Worm (Caenorhabditis elegans) whole organism, L1 larva: ENCODE measurements around the gene cey-1.

Experiments
- alr-1 ChIP-seq: fragments of 200-800 bp; sonication (Bioruptor generic); optimal IDR thresholded peaks from 2 replicates; lab custom pipeline; 2018; ENCODE audit warnings: borderline replicate concordance, mild to moderate bottlenecking, missing genetic modification characterization, missing compliant biosample characterization
- blmp-1 ChIP-seq: fragments of 150-350 bp; optimal IDR thresholded peaks from 2 replicates; lab custom pipeline; 2014; ENCODE audit warnings: missing biosample characterization, missing genetic modification characterization
- ceh-8 ChIP-seq: fragments of 200-800 bp; sonication (Bioruptor generic); optimal IDR thresholded peaks from 2 replicates; lab custom pipeline; 2018; ENCODE audit warnings: mild to moderate bottlenecking, missing genetic modification characterization, moderate library complexity, missing compliant biosample characterization
- ceh-82 ChIP-seq, 3 experiments: fragments of 150-350 bp in 1 of 3; sonication (generic microtip) in 2 of 3; optimal IDR thresholded peaks; 2 replicates each; lab custom pipeline; 2014 to 2017; ENCODE audit warnings: missing biosample characterization in 3 of 3, missing genetic modification characterization in 3 of 3
- ceh-90 ChIP-seq: sonication (generic microtip); optimal IDR thresholded peaks from 2 replicates; lab custom pipeline; 2016; ENCODE audit warnings: missing genetic modification characterization, missing compliant biosample characterization
- ces-1 ChIP-seq: fragments of 150-350 bp; optimal IDR thresholded peaks from 2 replicates; lab custom pipeline; 2014; ENCODE audit warnings: missing biosample characterization, missing genetic modification reagents, missing genetic modification characterization
- dsc-1 ChIP-seq: sonication (generic microtip); optimal IDR thresholded peaks from 2 replicates; lab custom pipeline; 2016; ENCODE audit warnings: mild to moderate bottlenecking, missing genetic modification characterization, missing compliant biosample characterization
- efl-1 ChIP-seq, 4 experiments: fragments of 150-350 bp; optimal IDR thresholded peaks in 3 of 4; peaks in 1 of 4; 1 replicate in 1 of 4; 2 replicates in 3 of 4; lab custom pipeline; 2014; ENCODE audit warnings: missing biosample characterization in 2 of 4, missing genetic modification characterization in 2 of 4, missing genetic modification reagents in 2 of 4
- efl-3 ChIP-seq: fragments of 200-800 bp; sonication (Bioruptor generic); optimal IDR thresholded peaks from 2 replicates; lab custom pipeline; 2018; ENCODE audit warnings: mild to moderate bottlenecking, missing genetic modification characterization, missing compliant biosample characterization
- egl-13 ChIP-seq: sonication (generic microtip); optimal IDR thresholded peaks from 2 replicates; lab custom pipeline; 2016; ENCODE audit warnings: missing genotype, missing genetic modification reagents, missing genetic modification characterization, missing compliant biosample characterization
- egl-27 ChIP-seq, 2 experiments: fragments of 150-350 bp in 1 of 2; sonication (generic microtip); optimal IDR thresholded peaks; 3 replicates each; lab custom pipeline; 2017 to 2018; ENCODE audit warnings: missing biosample characterization in 2 of 2, missing genetic modification characterization in 2 of 2, missing genetic modification reagents in 2 of 2
- elt-3 ChIP-seq, 6 experiments: fragments of 150-350 bp in 1 of 6; sonication (generic microtip); optimal IDR thresholded peaks; 2 replicates each; lab custom pipeline; 2017 to 2018; ENCODE audit warnings: missing biosample characterization in 6 of 6, missing genetic modification characterization in 6 of 6, inconsistent platforms in 1 of 6
- fkh-10 ChIP-seq: sonication (generic microtip); optimal IDR thresholded peaks from 2 replicates; lab custom pipeline; 2017; ENCODE audit warnings: missing biosample characterization, missing genetic modification reagents, missing genetic modification characterization
- fkh-4 ChIP-seq: sonication (generic microtip); optimal IDR thresholded peaks from 2 replicates; lab custom pipeline; 2016; ENCODE audit warnings: missing compliant biosample characterization, missing genetic modification characterization, borderline replicate concordance
- fos-1 ChIP-seq: fragments of 150-350 bp; optimal IDR thresholded peaks from 2 replicates; lab custom pipeline; 2014; ENCODE audit warnings: missing biosample characterization, missing genetic modification characterization
- hlh-4 ChIP-seq: sonication (generic microtip); optimal IDR thresholded peaks from 2 replicates; lab custom pipeline; 2016; ENCODE audit warnings: mild to moderate bottlenecking, missing genetic modification characterization, missing compliant biosample characterization
- jun-1 ChIP-seq: fragments of 150-350 bp; optimal IDR thresholded peaks from 2 replicates; lab custom pipeline; 2014; ENCODE audit warnings: missing biosample characterization, missing genetic modification reagents, missing genetic modification characterization
- lin-13 ChIP-seq: fragments of 150-350 bp; optimal IDR thresholded peaks from 2 replicates; lab custom pipeline; 2014; ENCODE audit warnings: missing biosample characterization, missing genetic modification reagents, missing genetic modification characterization
- lin-14 ChIP-seq: fragments of 200-800 bp; sonication (Bioruptor generic); optimal IDR thresholded peaks from 2 replicates; lab custom pipeline; 2018; ENCODE audit warnings: mild to moderate bottlenecking, missing genetic modification characterization, moderate library complexity, missing compliant biosample characterization
- lin-15B ChIP-seq: fragments of 150-350 bp; sonication (generic microtip); optimal IDR thresholded peaks from 3 replicates; lab custom pipeline; 2014; ENCODE audit warnings: missing biosample characterization, missing genetic modification characterization
- mab-9 ChIP-seq: fragments of 200-800 bp; sonication (Bioruptor generic); IDR thresholded peaks from 2 replicates; pipeline ENCODE4 v1.3.6; 2022; ENCODE audit warnings: missing genetic modification reagents, missing genetic modification characterization, missing compliant biosample characterization
- mdl-1 ChIP-seq, 2 experiments: fragments of 150-350 bp; optimal IDR thresholded peaks; 2 replicates each; lab custom pipeline; 2014 to 2017; ENCODE audit warnings: missing biosample characterization in 2 of 2, missing genetic modification characterization in 2 of 2, inconsistent platforms in 1 of 2
- nhr-11 ChIP-seq: fragments of 150-350 bp; optimal IDR thresholded peaks from 2 replicates; lab custom pipeline; 2014; ENCODE audit warnings: missing biosample characterization, missing genetic modification characterization
- nhr-19 ChIP-seq: fragments of 200-800 bp; sonication (Bioruptor generic); conservative IDR thresholded peaks from 2 replicates; pipeline ENCODE4 v1.3.6; 2022; ENCODE audit warnings: missing genetic modification characterization, missing compliant biosample characterization
- nhr-85 ChIP-seq: sonication (generic microtip); peaks from one replicate; lab custom pipeline; 2016; ENCODE audit warnings: missing genetic modification characterization, inconsistent platforms, missing compliant biosample characterization
- pag-3 ChIP-seq: sonication (generic microtip); optimal IDR thresholded peaks from 2 replicates; lab custom pipeline; 2017; ENCODE audit warnings: missing genetic modification characterization, mild to moderate bottlenecking, missing compliant biosample characterization, antibody characterized with exemption, borderline replicate concordance; ENCODE audit not compliant: insufficient read depth
- pax-3 ChIP-seq: fragments of 200-800 bp; sonication (Bioruptor generic); optimal IDR thresholded peaks from 2 replicates; lab custom pipeline; 2018; ENCODE audit warnings: mild to moderate bottlenecking, missing genetic modification characterization, moderate library complexity, missing compliant biosample characterization
- rnt-1 ChIP-seq: sonication (generic microtip); optimal IDR thresholded peaks from 2 replicates; lab custom pipeline; 2016; ENCODE audit warnings: mild to moderate bottlenecking, missing genetic modification characterization, moderate library complexity, missing compliant biosample characterization
- swsn-7 ChIP-seq: sonication (generic microtip); optimal IDR thresholded peaks from 2 replicates; lab custom pipeline; 2016; ENCODE audit warnings: missing genetic modification characterization, missing compliant biosample characterization
- tlp-1 ChIP-seq: fragments of 150-350 bp; optimal IDR thresholded peaks from 2 replicates; lab custom pipeline; 2014; ENCODE audit warnings: missing biosample characterization, missing genetic modification characterization
- unc-30 ChIP-seq: sonication (generic microtip); optimal IDR thresholded peaks from 2 replicates; lab custom pipeline; 2017; ENCODE audit warnings: missing biosample characterization, missing genetic modification characterization
- unc-62 ChIP-seq: fragments of 150-350 bp; optimal IDR thresholded peaks from 2 replicates; lab custom pipeline; 2014; ENCODE audit warnings: missing biosample characterization, missing genetic modification reagents, missing genetic modification characterization
- unc-86 ChIP-seq: sonication (generic microtip); optimal IDR thresholded peaks from 2 replicates; lab custom pipeline; 2016; ENCODE audit warnings: missing genetic modification characterization, missing compliant biosample characterization
- vab-15 ChIP-seq: sonication (generic microtip); optimal IDR thresholded peaks from 2 replicates; lab custom pipeline; 2017; ENCODE audit warnings: missing genotype, mild to moderate bottlenecking, missing genetic modification characterization, missing compliant biosample characterization
- xbp-1 ChIP-seq: sonication (generic microtip); optimal IDR thresholded peaks from 2 replicates; lab custom pipeline; 2016; ENCODE audit warnings: missing genetic modification characterization, missing compliant biosample characterization

Gene cey-1

DNA sequence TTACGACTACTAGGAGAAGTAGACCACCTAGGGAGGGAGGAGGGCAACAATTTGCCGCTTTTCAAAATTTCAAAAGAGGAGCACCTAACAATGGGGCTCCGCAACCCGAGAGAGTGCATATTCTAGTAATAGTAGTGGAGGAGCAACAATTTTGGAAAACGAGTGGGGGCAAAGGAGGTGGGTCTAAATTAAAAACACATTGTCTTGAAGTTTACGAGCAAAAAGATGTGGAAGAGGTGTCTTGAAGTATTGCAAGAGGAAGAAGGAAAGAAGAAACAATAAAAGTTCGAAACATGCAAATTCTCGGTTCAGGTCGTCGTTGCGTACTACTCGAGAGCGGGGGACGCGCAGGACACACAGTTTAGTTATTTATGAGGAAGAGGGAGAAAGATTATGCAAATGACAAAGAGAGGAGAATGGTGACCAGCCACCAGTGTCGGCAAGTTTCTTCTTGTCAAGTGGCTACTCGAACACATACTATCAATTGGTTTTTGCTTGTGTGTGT lies 23.2 kb upstream of the cey-1 start:
- TF ChIP-seq lin-14 (GFP tag; lab: Kevin White, UChicago) (peak; percentile 11), dsc-1 (peak; percentile 79), fkh-4 (tag; lab: Kevin White, UChicago) (peak; percentile 52), fkh-10 (GFP tag; lab: Kevin White, UChicago) (peak; percentile 45), unc-86 (no peak)

DNA sequence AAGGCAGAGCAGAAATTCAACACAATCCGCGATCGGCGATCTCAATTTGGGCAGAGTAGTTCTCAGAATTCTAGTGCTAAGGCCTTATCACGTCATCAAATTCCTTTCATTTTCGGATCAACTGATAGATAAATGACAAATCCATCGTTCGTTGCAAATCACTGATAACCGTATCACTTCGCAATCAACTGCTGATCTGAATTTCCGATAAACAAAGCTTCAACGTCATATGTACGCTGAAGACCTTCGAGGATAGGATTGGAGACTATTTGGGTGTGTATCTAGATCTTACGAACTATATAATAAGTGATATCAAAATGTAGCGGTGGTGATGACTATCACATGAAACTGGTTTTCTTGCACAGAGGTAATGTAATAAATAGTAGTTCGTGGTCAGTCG lies 16.2 kb upstream of the cey-1 start:
- TF ChIP-seq efl-1 (optimal IDR thresholded peaks at IDR 0.05; lab: Kevin White, UChicago) (no peak), efl-1 (GFP tag; optimal IDR thresholded peaks at IDR 0.05 in 1 of 2; lab: Kevin White, UChicago) (peak in 1 of 2 experiments; percentile 13), elt-3 (tag; optimal IDR thresholded peaks at IDR 0.05; lab: Kevin White, UChicago) (peak in 2 of 6 experiments; percentile 6 to 55), blmp-1 (tag; lab: Kevin White, UChicago) (peak; percentile 60), fos-1 (tag; lab: Kevin White, UChicago) (no peak), hlh-4 (tag; lab: Kevin White, UChicago) (no peak), nhr-11 (tag; lab: Kevin White, UChicago) (no peak), nhr-85 (tag; lab: Kevin White, UChicago) (peak; percentile 52), pax-3 (tag; lab: Kevin White, UChicago) (no peak)
- TF ChIP-seq, all 84 proteins: peak for 4

DNA sequence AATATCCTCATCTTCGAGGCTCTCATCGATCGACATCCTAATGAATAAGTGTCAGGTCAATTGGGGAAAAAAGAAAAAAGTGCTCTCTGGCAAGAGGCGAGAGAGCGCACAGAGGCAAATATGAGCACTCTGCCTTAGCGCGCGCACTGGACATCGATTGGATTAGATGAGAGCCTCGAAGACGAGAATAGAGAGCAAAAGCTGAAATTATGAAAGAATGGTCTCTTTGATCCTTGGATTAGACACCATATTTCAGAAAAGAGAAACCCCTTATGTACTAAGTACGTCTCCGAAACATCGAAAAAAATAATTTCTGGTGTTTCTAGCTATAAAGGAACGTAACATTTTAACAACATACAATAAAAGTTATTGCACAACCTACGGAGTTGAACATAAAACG lies 14.2 kb upstream of the cey-1 start, which contains the start of gene F45E10.2:
Gene F45E10.2 (minus strand): TSS at position 101 of the 400 bp plus-strand sequence.
- TF ChIP-seq mab-9 (GFP tag; lab: Robert Waterston, UW): no peak
- no peak for TF ChIP-seq dsc-1
- no peak for TF ChIP-seq unc-62 (GFP tag; lab: Kevin White, UChicago)
- no peak for TF ChIP-seq xbp-1 (tag; lab: Kevin White, UChicago)
- TF ChIP-seq ceh-82 (tag; optimal IDR thresholded peaks at IDR 0.05; lab: Kevin White, UChicago): no peak
- TF ChIP-seq rnt-1 (tag; lab: Kevin White, UChicago): no peak
- no peak for TF ChIP-seq unc-30 (tag; lab: Kevin White, UChicago)
- no peak for TF ChIP-seq nhr-85 (tag; lab: Kevin White, UChicago)
- TF ChIP-seq mdl-1 (tag; optimal IDR thresholded peaks at IDR 0.05; lab: Kevin White, UChicago): no peak
- TF ChIP-seq egl-27 (tag; optimal IDR thresholded peaks at IDR 0.05; lab: Kevin White, UChicago): no peak
- no peak for TF ChIP-seq swsn-7 (tag; lab: Kevin White, UChicago)
- TF ChIP-seq fkh-10 (GFP tag; lab: Kevin White, UChicago): no peak
- no peak for TF ChIP-seq lin-13
- TF ChIP-seq lin-15B (tag; lab: Kevin White, UChicago): no peak
- TF ChIP-seq nhr-11 (tag; lab: Kevin White, UChicago): no peak
- no peak for TF ChIP-seq unc-86

DNA sequence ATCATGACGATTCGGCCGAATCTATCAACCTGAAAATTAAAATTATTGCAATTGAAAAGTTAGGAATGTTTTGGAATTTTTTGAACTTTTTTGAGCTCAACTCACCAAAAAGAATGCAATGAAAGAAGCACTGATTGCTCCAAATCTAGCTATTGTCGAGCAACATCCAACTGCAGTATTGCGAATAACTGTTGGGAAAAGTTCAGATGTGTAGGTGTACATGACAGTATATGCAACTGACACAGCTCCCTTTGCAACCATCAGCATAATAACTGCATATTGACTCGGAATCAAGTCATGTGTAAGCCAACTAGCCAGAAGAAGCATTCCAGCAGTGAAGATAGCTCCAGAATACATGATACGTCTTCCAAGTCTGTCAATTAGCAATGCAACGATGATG lies 11.5 kb upstream of the cey-1 start:
- TF ChIP-seq nhr-19 (no peak), hlh-4 (tag; lab: Kevin White, UChicago) (no peak), jun-1 (tag; lab: Kevin White, UChicago) (no peak), ceh-90 (tag; lab: Kevin White, UChicago) (no peak), lin-13 (no peak), unc-86 (no peak), pax-3 (tag; lab: Kevin White, UChicago) (no peak)

DNA sequence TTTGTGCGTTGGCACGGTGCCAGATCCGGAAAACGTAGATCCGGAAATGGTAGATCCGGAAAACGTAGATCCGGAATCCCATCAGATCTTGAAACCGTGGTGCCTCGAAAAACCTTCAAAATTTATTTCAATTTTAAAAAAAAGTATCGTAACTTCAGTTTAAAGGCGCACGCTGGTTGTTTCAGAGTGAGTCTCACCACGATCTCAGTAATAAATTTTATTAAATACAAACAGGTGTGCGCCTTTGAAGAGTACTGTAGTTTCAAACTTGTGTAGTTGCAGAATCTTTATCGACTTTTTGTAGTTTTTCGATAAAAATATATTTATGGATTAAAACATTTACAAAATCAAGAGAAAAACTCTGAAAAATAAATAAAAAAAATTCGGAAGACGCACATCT lies 9.7 kb upstream of the cey-1 start:
- TF ChIP-seq egl-13 (tag; lab: Kevin White, UChicago) (no peak), fkh-4 (tag; lab: Kevin White, UChicago) (no peak), swsn-7 (tag; lab: Kevin White, UChicago) (no peak), efl-3 (GFP tag; lab: Kevin White, UChicago) (no peak), ces-1 (GFP tag; lab: Kevin White, UChicago) (no peak), tlp-1 (no peak), vab-15 (tag; lab: Kevin White, UChicago) (no peak), ceh-8 (GFP tag; lab: Kevin White, UChicago) (no peak), alr-1 (no peak), dsc-1 (no peak), unc-62 (GFP tag; lab: Kevin White, UChicago) (no peak), pag-3 (no peak)
- TF ChIP-seq, all 84 proteins: peak for 0
